Worm (Caenorhabditis elegans) whole organism, mixed stage, embryonic: Measurements from ENCODE around the gene unc-7.

Source experiments
- M03D4.4 ChIP-seq: sonication (generic microtip); optimal IDR thresholded peaks from 2 replicates; lab custom pipeline; 2017; ENCODE audit warnings: mild to moderate bottlenecking, missing genetic modification characterization, missing compliant biosample characterization
- bed-3 ChIP-seq: fragments of 200-800 bp; sonication (Bioruptor generic); optimal IDR thresholded peaks from 3 replicates; lab custom pipeline; 2018; ENCODE audit warnings: mild to moderate bottlenecking, missing genetic modification characterization, moderate library complexity, missing compliant biosample characterization
- blmp-1 ChIP-seq: fragments of 150-350 bp; optimal IDR thresholded peaks from 2 replicates; lab custom pipeline; 2014; ENCODE audit warnings: missing biosample characterization, missing genetic modification characterization
- ceh-39 ChIP-seq: fragments of 150-350 bp; optimal IDR thresholded peaks from 2 replicates; lab custom pipeline; 2014; ENCODE audit warnings: missing biosample characterization, missing genetic modification characterization
- ceh-43 ChIP-seq: fragments of 200-800 bp; sonication (Bioruptor generic); optimal IDR thresholded peaks from 2 replicates; lab custom pipeline; 2018; ENCODE audit warnings: mild to moderate bottlenecking, missing genetic modification characterization, moderate library complexity, missing compliant biosample characterization
- cnd-1 ChIP-seq: fragments of 200-800 bp; sonication (Bioruptor generic); optimal IDR thresholded peaks from 2 replicates; lab custom pipeline; 2018; ENCODE audit warnings: mild to moderate bottlenecking, missing genetic modification characterization, missing compliant biosample characterization
- drap-1 ChIP-seq: fragments of 200-800 bp; sonication (Bioruptor generic); optimal IDR thresholded peaks from 3 replicates; lab custom pipeline; 2018; ENCODE audit warnings: mild to moderate bottlenecking, missing genetic modification characterization, missing compliant biosample characterization
- elt-1 ChIP-seq: sonication (generic microtip); optimal IDR thresholded peaks from 2 replicates; lab custom pipeline; 2017; ENCODE audit warnings: missing genetic modification characterization, mild to moderate bottlenecking, missing compliant biosample characterization, antibody characterized with exemption, moderate library complexity, borderline replicate concordance; ENCODE audit not compliant: insufficient read depth
- elt-3 ChIP-seq: fragments of 150-350 bp; optimal IDR thresholded peaks from 2 replicates; lab custom pipeline; 2014; ENCODE audit warnings: missing biosample characterization, missing genetic modification characterization
- flh-1 ChIP-seq: fragments of 200-800 bp; sonication (Bioruptor generic); optimal IDR thresholded peaks from 2 replicates; lab custom pipeline; 2018; ENCODE audit warnings: mild to moderate bottlenecking, missing genetic modification characterization, moderate library complexity, missing compliant biosample characterization
- ham-2 ChIP-seq: fragments of 200-800 bp; sonication (Bioruptor generic); optimal IDR thresholded peaks from 2 replicates; lab custom pipeline; 2018; ENCODE audit warnings: mild to moderate bottlenecking, missing genetic modification characterization, missing compliant biosample characterization
- hlh-1 ChIP-seq: fragments of 150-350 bp; optimal IDR thresholded peaks from 2 replicates; lab custom pipeline; 2014; ENCODE audit warnings: missing biosample characterization, missing genetic modification reagents, missing genetic modification characterization
- lin-32 ChIP-seq: fragments of 200-800 bp; sonication (Bioruptor generic); optimal IDR thresholded peaks from 2 replicates; lab custom pipeline; 2018; ENCODE audit warnings: mild to moderate bottlenecking, missing genetic modification characterization, missing compliant biosample characterization
- lsy-2 ChIP-seq: fragments of 150-350 bp; optimal IDR thresholded peaks from 2 replicates; lab custom pipeline; 2014; ENCODE audit warnings: missing biosample characterization, missing genetic modification characterization
- mab-5 ChIP-seq: fragments of 150-350 bp; optimal IDR thresholded peaks from 2 replicates; lab custom pipeline; 2014; ENCODE audit warnings: missing biosample characterization, missing genetic modification characterization
- mep-1 ChIP-seq: fragments of 150-350 bp; optimal IDR thresholded peaks from 2 replicates; lab custom pipeline; 2017; ENCODE audit warnings: missing biosample characterization, missing genetic modification reagents, missing genetic modification characterization, inconsistent platforms
- mls-2 ChIP-seq: sonication (generic microtip); optimal IDR thresholded peaks from 2 replicates; lab custom pipeline; 2016; ENCODE audit warnings: mild to moderate bottlenecking, missing genetic modification characterization, moderate library complexity, missing compliant biosample characterization
- nhr-12 ChIP-seq: fragments of 150-350 bp; optimal IDR thresholded peaks from 2 replicates; lab custom pipeline; 2014; ENCODE audit warnings: missing biosample characterization, missing genetic modification characterization
- nhr-2 ChIP-seq: fragments of 150-350 bp; optimal IDR thresholded peaks from 2 replicates; lab custom pipeline; 2014; ENCODE audit warnings: missing biosample characterization, missing genetic modification characterization
- nhr-237 ChIP-seq: fragments of 150-350 bp; optimal IDR thresholded peaks from 2 replicates; lab custom pipeline; 2014; ENCODE audit warnings: missing biosample characterization, missing genetic modification characterization
- nhr-28 ChIP-seq: fragments of 150-350 bp; optimal IDR thresholded peaks from 2 replicates; lab custom pipeline; 2014; ENCODE audit warnings: missing biosample characterization, missing genetic modification characterization
- nhr-76 ChIP-seq: sonication (generic microtip); optimal IDR thresholded peaks from 2 replicates; lab custom pipeline; 2017; ENCODE audit warnings: missing biosample characterization, missing genetic modification characterization
- pha-4 ChIP-seq: fragments of 150-350 bp; optimal IDR thresholded peaks from 2 replicates; lab custom pipeline; 2018; ENCODE audit warnings: missing biosample characterization, missing genetic modification reagents, missing genetic modification characterization
- snpc-4 ChIP-seq: fragments of 150-350 bp; optimal IDR thresholded peaks from 2 replicates; lab custom pipeline; 2014; ENCODE audit warnings: missing biosample characterization, missing genetic modification characterization
- tbx-8 ChIP-seq: fragments of 200-800 bp; sonication (Bioruptor generic); optimal IDR thresholded peaks from 2 replicates; lab custom pipeline; 2018; ENCODE audit warnings: mild to moderate bottlenecking, missing genetic modification characterization, moderate library complexity, missing compliant biosample characterization
- unc-120 ChIP-seq: sonication (generic microtip); optimal IDR thresholded peaks from 2 replicates; lab custom pipeline; 2017; ENCODE audit warnings: missing genetic modification characterization, missing compliant biosample characterization; ENCODE audit not compliant: poor library complexity, severe bottlenecking
- unc-39 ChIP-seq: fragments of 150-350 bp; optimal IDR thresholded peaks from 2 replicates; lab custom pipeline; 2014; ENCODE audit warnings: missing biosample characterization, missing genetic modification characterization
- unc-62 ChIP-seq: fragments of 150-350 bp; optimal IDR thresholded peaks from 2 replicates; lab custom pipeline; 2014; ENCODE audit warnings: missing biosample characterization, missing genetic modification reagents, missing genetic modification characterization
- zip-8 ChIP-seq: fragments of 150-350 bp; optimal IDR thresholded peaks from 2 replicates; lab custom pipeline; 2014; ENCODE audit warnings: missing biosample characterization, missing genetic modification characterization

unc-7 gene

ce11 chrX:15078276-15078675, 69.3 kb downstream of the unc-7 start:
- TF ChIP-seq elt-3 (no peak), ceh-43 (GFP tag; lab: Kevin White, UChicago) (no peak), blmp-1 (tag; lab: Kevin White, UChicago) (no peak), drap-1 (GFP tag; lab: Kevin White, UChicago) (no peak)

- TF ChIP-seq lin-32 (no peak), ham-2 (GFP tag; lab: Kevin White, UChicago) (peak; percentile 38), hlh-1 (no peak), nhr-2 (no peak), bed-3 (GFP tag; lab: Kevin White, UChicago) (no peak), nhr-28 (no peak), mep-1 (tag; lab: Kevin White, UChicago) (no peak), nhr-76 (no peak)
These were observed 69.8 kb downstream of the unc-7 start, which contains the start of the genes H40L08.8, H40L08.2 and H40L08.7 for ce11 chrX:15077597-15078261. Gene H40L08.8, minus strand, starts transcription at chrX:15077633. Gene H40L08.2, minus strand, starts transcription at chrX:15077744. Gene H40L08.7, minus strand, starts transcription at chrX:15077744.

- TF ChIP-seq unc-39 (no peak), ham-2 (GFP tag; lab: Kevin White, UChicago) (no peak), mls-2 (no peak), bed-3 (GFP tag; lab: Kevin White, UChicago) (no peak), blmp-1 (tag; lab: Kevin White, UChicago) (no peak), lsy-2 (tag; lab: Kevin White, UChicago) (no peak), hlh-1 (no peak), cnd-1 (tag; lab: Kevin White, UChicago) (no peak), ceh-39 (no peak), pha-4 (tag; lab: Kevin White, UChicago) (no peak)
- TF ChIP-seq, all 35 proteins: peak for 0
These were observed 70.6 kb downstream of the unc-7 start for ce11 chrX:15076909-15077308.

- TF ChIP-seq ceh-39 (no peak), nhr-12 (tag; lab: Kevin White, UChicago) (no peak), tbx-8 (no peak), mep-1 (tag; lab: Kevin White, UChicago) (no peak), elt-1 (tag; lab: Kevin White, UChicago) (peak; percentile 27), nhr-28 (no peak), elt-3 (no peak), zip-8 (tag; lab: Kevin White, UChicago) (no peak), M03D4.4 (no peak), unc-62 (peak; percentile 14), pha-4 (tag; lab: Kevin White, UChicago) (no peak), mab-5 (no peak), lin-32 (no peak), nhr-237 (tag; lab: Kevin White, UChicago) (no peak)
These were observed 71.4 kb downstream of the unc-7 start, which contains the start of the genes H40L08.3 and H40L08.9 for ce11 chrX:15076042-15076565. Gene H40L08.3, minus strand, starts transcription at chrX:15076092. Gene H40L08.9, minus strand, starts transcription at chrX:15076480.

- TF ChIP-seq mls-2 = no peak
- no peak for TF ChIP-seq mab-5
- no peak for TF ChIP-seq elt-3
- no peak for TF ChIP-seq flh-1
- TF ChIP-seq snpc-4 (tag; lab: Kevin White, UChicago) = no peak
- no peak for TF ChIP-seq unc-62
These were observed 72.4 kb downstream of the unc-7 start for ce11 chrX:15075170-15075569.

ce11 chrX:15073479-15073878, 74.1 kb downstream of the unc-7 start:
- TF ChIP-seq lsy-2 (tag; lab: Kevin White, UChicago) = no peak
- no peak for TF ChIP-seq ham-2 (GFP tag; lab: Kevin White, UChicago)
- no peak for TF ChIP-seq elt-3
- TF ChIP-seq cnd-1 (tag; lab: Kevin White, UChicago) = no peak
- TF ChIP-seq bed-3 (GFP tag; lab: Kevin White, UChicago) = no peak
- TF ChIP-seq mep-1 (tag; lab: Kevin White, UChicago) = no peak
- TF ChIP-seq M03D4.4 = no peak
- TF ChIP-seq mls-2 = no peak
- TF ChIP-seq unc-120 (tag; lab: Kevin White, UChicago) = no peak
- TF ChIP-seq unc-39 = no peak
